Worm (Caenorhabditis elegans): ENCODE data around the gene fbxb-17.
"Not testable (repeated sequence)": the region's sequence is repeated elsewhere in the genome, so short reads cannot be mapped to it uniquely, and the experiment has no call there.

- not testable (repeated sequence) for TF ChIP-seq ZK546.5 (tag; optimal IDR thresholded peaks at IDR 0.05); lim-7 (GFP tag; IDR thresholded peaks at IDR 0.05)
These were observed 24.4 kb downstream of the fbxb-17 start for ce11 chrII:1700518-1701091.

Data from whole organism, L4 larva.